Fruit fly (Drosophila melanogaster) whole organism, embryonic: ENCODE data around the gene CG31792.

Source experiments
- ATbp ChIP-seq: fragments of 200-800 bp; sonication (Bioruptor generic); optimal IDR thresholded peaks from 2 replicates; lab custom pipeline; 2017; ENCODE audit warnings: missing biosample characterization, mild to moderate bottlenecking, missing genetic modification characterization, missing genetic modification reagents
- CG10431 ChIP-seq: fragments of 200-800 bp; sonication (Bioruptor generic); optimal IDR thresholded peaks from 3 replicates; lab custom pipeline; 2018; ENCODE audit warnings: missing biosample characterization, mild to moderate bottlenecking, missing genetic modification characterization
- CG12155 ChIP-seq: fragments of 200-800 bp; sonication (Bioruptor generic); optimal IDR thresholded peaks from 3 replicates; lab custom pipeline; 2016; ENCODE audit warnings: missing biosample characterization, missing genetic modification characterization
- CG12219 ChIP-seq: fragments of 200-800 bp; sonication (Bioruptor generic); optimal IDR thresholded peaks from 3 replicates; lab custom pipeline; 2018; ENCODE audit warnings: missing biosample characterization, mild to moderate bottlenecking, missing genetic modification characterization
- CG13775 ChIP-seq: fragments of 200-800 bp; sonication (Bioruptor generic); optimal IDR thresholded peaks from 3 replicates; lab custom pipeline; 2017; ENCODE audit warnings: missing biosample characterization, mild to moderate bottlenecking, missing genetic modification characterization
- CG16863 ChIP-seq: fragments of 200-800 bp; sonication (Bioruptor generic); optimal IDR thresholded peaks from 3 replicates; lab custom pipeline; 2016; ENCODE audit warnings: missing biosample characterization, missing genetic modification characterization
- CG17359 ChIP-seq: fragments of 200-800 bp; sonication (Bioruptor generic); optimal IDR thresholded peaks from 3 replicates; lab custom pipeline; 2018; ENCODE audit warnings: missing biosample characterization, mild to moderate bottlenecking, missing genetic modification characterization, moderate library complexity
- CG1792 ChIP-seq: fragments of 200-800 bp; sonication (Bioruptor generic); optimal IDR thresholded peaks from 2 replicates; lab custom pipeline; 2016; ENCODE audit warnings: missing biosample characterization, missing genetic modification characterization
- CG2116 ChIP-seq: fragments of 200-800 bp; sonication (Bioruptor generic); optimal IDR thresholded peaks from 3 replicates; lab custom pipeline; 2018; ENCODE audit warnings: missing biosample characterization, mild to moderate bottlenecking, missing genetic modification characterization
- CG2889 ChIP-seq: fragments of 200-800 bp; sonication (Bioruptor generic); IDR thresholded peaks from 3 replicates; pipeline ENCODE4 v1.3.6; 2022; ENCODE audit warnings: missing biosample characterization, missing genetic modification characterization
- CG31224 ChIP-seq: fragments of 200-800 bp; sonication (Bioruptor generic); IDR thresholded peaks from 2 replicates; pipeline ENCODE4 v1.3.6; 2022; ENCODE audit warnings: missing biosample characterization, missing genetic modification characterization
- CG3163 ChIP-seq: fragments of 200-800 bp; sonication (Bioruptor generic); optimal IDR thresholded peaks from 3 replicates; lab custom pipeline; 2016; ENCODE audit warnings: missing biosample characterization, missing genetic modification characterization
- CG32772 ChIP-seq: fragments of 200-800 bp; sonication (Bioruptor generic); IDR thresholded peaks from 2 replicates; pipeline ENCODE4 v1.3.6; 2022; ENCODE audit warnings: missing biosample characterization, missing genetic modification characterization
- CG33213 ChIP-seq: fragments of 200-800 bp; sonication (Bioruptor generic); optimal IDR thresholded peaks from 3 replicates; lab custom pipeline; 2016; ENCODE audit warnings: missing biosample characterization, missing genetic modification characterization
- CG4424 ChIP-seq: fragments of 200-800 bp; sonication (Bioruptor generic); optimal IDR thresholded peaks from 3 replicates; lab custom pipeline; 2016; ENCODE audit warnings: missing biosample characterization, missing genetic modification characterization
- CG6654 ChIP-seq: fragments of 200-800 bp; sonication (Bioruptor generic); optimal IDR thresholded peaks from 2 replicates; lab custom pipeline; 2017; ENCODE audit warnings: missing biosample characterization, mild to moderate bottlenecking, missing genetic modification characterization
- CG6765 ChIP-seq: fragments of 200-800 bp; sonication (Bioruptor generic); optimal IDR thresholded peaks from 3 replicates; lab custom pipeline; 2017; ENCODE audit warnings: missing biosample characterization, mild to moderate bottlenecking, missing genetic modification characterization
- CG8281 ChIP-seq: fragments of 200-800 bp; sonication (Bioruptor generic); optimal IDR thresholded peaks from 2 replicates; lab custom pipeline; 2018; ENCODE audit warnings: missing biosample characterization, mild to moderate bottlenecking, missing genetic modification characterization, moderate library complexity
- CG9609 ChIP-seq: fragments of 200-800 bp; sonication (Bioruptor generic); optimal IDR thresholded peaks from 3 replicates; lab custom pipeline; 2016; ENCODE audit warnings: missing biosample characterization, missing genetic modification characterization
- Chrac-16 ChIP-seq: fragments of 200-800 bp; sonication (Bioruptor generic); optimal IDR thresholded peaks from 3 replicates; lab custom pipeline; 2016; ENCODE audit warnings: missing biosample characterization, missing genetic modification characterization
- CrebB ChIP-seq: fragments of 200-800 bp; sonication (Bioruptor generic); optimal IDR thresholded peaks from 3 replicates; lab custom pipeline; 2018; ENCODE audit warnings: missing biosample characterization, mild to moderate bottlenecking, missing genetic modification characterization
- Doc3 ChIP-seq: fragments of 200-800 bp; sonication (Bioruptor generic); IDR thresholded peaks from 3 replicates; pipeline ENCODE4 v1.3.6; 2022; ENCODE audit warnings: missing biosample characterization, missing genetic modification characterization; ENCODE audit not compliant: partially characterized antibody
- ERR ChIP-seq: fragments of 200-800 bp; sonication (Bioruptor generic); optimal IDR thresholded peaks from 2 replicates; lab custom pipeline; 2016; ENCODE audit warnings: missing biosample characterization, missing genetic modification characterization
- Hmx ChIP-seq: fragments of 200-800 bp; sonication (Bioruptor generic); optimal IDR thresholded peaks from 2 replicates; lab custom pipeline; 2016; ENCODE audit warnings: missing biosample characterization, missing genetic modification characterization
- Hr39 ChIP-seq: fragments of >200 bp; optimal IDR thresholded peaks from 2 replicates; lab custom pipeline; 2017
- MTF-1 ChIP-seq: fragments of 200-800 bp; sonication (Bioruptor generic); optimal IDR thresholded peaks from 2 replicates; lab custom pipeline; 2018; ENCODE audit warnings: missing biosample characterization, mild to moderate bottlenecking, missing genetic modification characterization, borderline replicate concordance
- Pdp1 ChIP-seq, 2 experiments: fragments of 200-800 bp; sonication (Bioruptor generic); optimal IDR thresholded peaks; 3 replicates each; lab custom pipeline; 2016; ENCODE audit warnings: missing biosample characterization in 2 of 2, missing genetic modification characterization in 2 of 2, mild to moderate bottlenecking in 1 of 2, moderate library complexity in 1 of 2
- Sin3A ChIP-seq: fragments of >200 bp; optimal IDR thresholded peaks from 2 replicates; lab custom pipeline; 2018
- Sox100B ChIP-seq: fragments of 200-800 bp; sonication (Bioruptor generic); optimal IDR thresholded peaks from 3 replicates; lab custom pipeline; 2018; ENCODE audit warnings: missing biosample characterization, mild to moderate bottlenecking, missing genetic modification characterization
- ara ChIP-seq: fragments of 200-800 bp; sonication (Bioruptor generic); IDR thresholded peaks from 2 replicates; pipeline ENCODE4 v1.3.6; 2022; ENCODE audit warnings: missing biosample characterization, missing genetic modification characterization
- bowl ChIP-seq: fragments of 200-800 bp; sonication (Bioruptor generic); IDR thresholded peaks from 2 replicates; pipeline ENCODE4 v1.3.6; 2022; ENCODE audit warnings: missing biosample characterization, missing genetic modification characterization
- br ChIP-seq: fragments of >200 bp; optimal IDR thresholded peaks from 2 replicates; lab custom pipeline; 2017
- crp ChIP-seq, 2 experiments: fragments of 200-800 bp; sonication (Bioruptor generic); optimal IDR thresholded peaks; 2 replicates in 1 of 2; 3 replicates in 1 of 2; lab custom pipeline; 2017; ENCODE audit warnings: missing biosample characterization in 2 of 2, missing genetic modification characterization in 2 of 2, mild to moderate bottlenecking in 1 of 2, moderate library complexity in 1 of 2
- disco-r ChIP-seq: fragments of 200-800 bp; sonication (Bioruptor generic); optimal IDR thresholded peaks from 2 replicates; lab custom pipeline; 2016; ENCODE audit warnings: missing biosample characterization, missing genetic modification characterization
- dm ChIP-seq: fragments of 200-800 bp; sonication (Bioruptor generic); optimal IDR thresholded peaks from 3 replicates; lab custom pipeline; 2016; ENCODE audit warnings: missing biosample characterization, missing genetic modification characterization
- dmrt11E ChIP-seq: fragments of 200-800 bp; sonication (Bioruptor generic); optimal IDR thresholded peaks from 3 replicates; lab custom pipeline; 2018; ENCODE audit warnings: missing biosample characterization, mild to moderate bottlenecking, missing genetic modification characterization, moderate library complexity
- emc ChIP-seq: fragments of 200-800 bp; sonication (Bioruptor generic); optimal IDR thresholded peaks from 2 replicates; lab custom pipeline; 2016; ENCODE audit warnings: missing biosample characterization, missing genetic modification characterization
- fd64A ChIP-seq: fragments of 200-800 bp; sonication (Bioruptor generic); optimal IDR thresholded peaks from 3 replicates; lab custom pipeline; 2018; ENCODE audit warnings: missing biosample characterization, mild to moderate bottlenecking, missing genetic modification characterization
- ftz-f1 ChIP-seq: fragments of 200-800 bp; sonication (Bioruptor generic); optimal IDR thresholded peaks from 2 replicates; lab custom pipeline; 2016; ENCODE audit warnings: missing biosample characterization, missing genetic modification characterization
- ind ChIP-seq: fragments of 200-800 bp; sonication (Bioruptor generic); optimal IDR thresholded peaks from 3 replicates; lab custom pipeline; 2016; ENCODE audit warnings: missing biosample characterization, missing genetic modification characterization
- klu ChIP-seq: fragments of 200-800 bp; sonication (Bioruptor generic); IDR thresholded peaks from 2 replicates; pipeline ENCODE4 v1.3.6; 2022; ENCODE audit warnings: missing biosample characterization, missing genetic modification characterization
- lola ChIP-seq, 3 experiments: fragments of >200 bp in 2 of 3; fragments of 200-800 bp in 1 of 3; sonication (Bioruptor generic) in 1 of 3; optimal IDR thresholded peaks; 2 replicates each; lab custom pipeline; 2017 to 2019; ENCODE audit warnings: missing biosample characterization in 3 of 3, missing genetic modification characterization in 3 of 3, mild to moderate bottlenecking in 1 of 3, moderate library complexity in 1 of 3
- luna ChIP-seq: fragments of 200-800 bp; sonication (Bioruptor generic); optimal IDR thresholded peaks from 2 replicates; lab custom pipeline; 2016; ENCODE audit warnings: missing biosample characterization, missing genetic modification characterization
- pfk ChIP-seq: fragments of 200-800 bp; sonication (Bioruptor generic); optimal IDR thresholded peaks from 2 replicates; lab custom pipeline; 2018; ENCODE audit warnings: missing biosample characterization, mild to moderate bottlenecking, missing genetic modification characterization, moderate library complexity
- pum ChIP-seq: fragments of 200-800 bp; sonication (Bioruptor generic); optimal IDR thresholded peaks from 2 replicates; lab custom pipeline; 2016; ENCODE audit warnings: missing biosample characterization, missing genetic modification characterization
- sqz ChIP-seq: fragments of 200-800 bp; sonication (Bioruptor generic); optimal IDR thresholded peaks from 3 replicates; lab custom pipeline; 2018; ENCODE audit warnings: missing biosample characterization, mild to moderate bottlenecking, missing genetic modification characterization
- ssp ChIP-seq: fragments of 200-800 bp; sonication (Bioruptor generic); IDR thresholded peaks from 2 replicates; pipeline ENCODE4 v1.3.6; 2022; ENCODE audit warnings: missing biosample characterization, missing genetic modification characterization
- tap ChIP-seq: fragments of 200-800 bp; optimal IDR thresholded peaks from 3 replicates; lab custom pipeline; 2019; ENCODE audit warnings: missing biosample characterization, mild to moderate bottlenecking, missing genetic modification characterization, moderate library complexity
- toy ChIP-seq: fragments of 200-800 bp; sonication (Bioruptor generic); IDR thresholded peaks from 2 replicates; pipeline ENCODE4 v1.3.6; 2022; ENCODE audit warnings: missing biosample characterization, missing genetic modification characterization
- trh ChIP-seq: fragments of 200-800 bp; sonication (Bioruptor generic); optimal IDR thresholded peaks from 2 replicates; lab custom pipeline; 2016; ENCODE audit warnings: missing biosample characterization, missing genetic modification characterization
- tup ChIP-seq: fragments of 200-800 bp; sonication (Bioruptor generic); optimal IDR thresholded peaks from 2 replicates; lab custom pipeline; 2016; ENCODE audit warnings: missing biosample characterization, mild to moderate bottlenecking, missing genetic modification characterization, moderate library complexity
- unpg ChIP-seq: fragments of 200-800 bp; sonication (Bioruptor generic); optimal IDR thresholded peaks from 3 replicates; lab custom pipeline; 2018; ENCODE audit warnings: missing biosample characterization, mild to moderate bottlenecking, missing genetic modification characterization, moderate library complexity

CG31792 gene

DNA sequence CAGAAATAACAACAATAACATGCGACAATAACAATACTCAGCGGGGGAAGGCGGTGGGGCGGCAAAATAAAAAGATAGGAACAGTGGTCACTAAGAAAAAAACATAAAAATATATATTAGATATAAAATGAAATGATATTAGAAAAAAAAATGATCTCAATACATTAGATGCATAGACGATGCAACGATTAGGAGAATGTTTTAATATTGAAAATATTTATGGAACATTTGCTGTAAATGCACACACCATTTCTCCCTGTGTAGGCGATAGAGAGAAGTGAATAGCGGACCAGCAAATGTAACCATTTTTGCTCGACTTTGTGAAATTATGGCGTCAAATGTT, 31.1 kb upstream of the CG31792 start (continued):
- TF ChIP-seq CG6654 (GFP tag; lab: Kevin White, UChicago): peak; percentile 30
- no peak for TF ChIP-seq CG16863 (GFP tag; lab: Kevin White, UChicago)
- TF ChIP-seq crp (GFP tag; optimal IDR thresholded peaks at IDR 0.05; lab: Kevin White, UChicago): no peak
- no peak for TF ChIP-seq CG1792 (GFP tag; lab: Kevin White, UChicago)
- TF ChIP-seq CG31224 (GFP tag; lab: Robert Waterston, UW): peak; percentile 92
- TF ChIP-seq disco-r (GFP tag; lab: Kevin White, UChicago): peak; percentile 0
- TF ChIP-seq sqz (GFP tag; lab: Kevin White, UChicago): peak; percentile 8
- peak; percentile 80 for TF ChIP-seq klu (GFP tag; lab: Robert Waterston, UW)
- TF ChIP-seq Pdp1 (GFP tag; optimal IDR thresholded peaks at IDR 0.05; lab: Kevin White, UChicago): peak; percentile 21 to 61
- TF ChIP-seq tup (GFP tag; lab: Kevin White, UChicago): no peak
- TF ChIP-seq ara (GFP tag; lab: Robert Waterston, UW): peak; percentile 71
- peak; percentile 20 for TF ChIP-seq pum
- TF ChIP-seq CG9609: peak; percentile 15
- no peak for TF ChIP-seq luna (GFP tag; lab: Kevin White, UChicago)
- no peak for TF ChIP-seq Doc3 (GFP tag; lab: Robert Waterston, UW)
- TF ChIP-seq Sin3A: no peak
- no peak for TF ChIP-seq ERR (GFP tag; lab: Kevin White, UChicago)
- no peak for TF ChIP-seq emc (GFP tag; lab: Kevin White, UChicago)
- TF ChIP-seq toy: peak; percentile 86
- peak; percentile 78 for TF ChIP-seq CG17359
- TF ChIP-seq CG8281 (tag; lab: Kevin White, UChicago): peak; percentile 57
- peak; percentile 73 for TF ChIP-seq tap (tag; lab: Kevin White, UChicago)
- no peak for TF ChIP-seq dm (GFP tag; lab: Kevin White, UChicago)
- no peak for TF ChIP-seq Hmx
- TF ChIP-seq ssp (GFP tag; lab: Robert Waterston, UW): peak; percentile 80
- peak; percentile 55 for TF ChIP-seq CG13775
- no peak for TF ChIP-seq br
- peak in 1 of 3 experiments; percentile 6 for TF ChIP-seq lola (GFP tag; optimal IDR thresholded peaks at IDR 0.05; lab: Kevin White, UChicago)
- TF ChIP-seq CG3163 (GFP tag; lab: Kevin White, UChicago): no peak
- peak; percentile 79; the same call in 1 of the 2 replicates for TF ChIP-seq bowl (GFP tag; lab: Robert Waterston, UW)
- TF ChIP-seq CG4424 (GFP tag; lab: Kevin White, UChicago): peak; percentile 69
- peak; percentile 55 for TF ChIP-seq Chrac-16 (GFP tag; lab: Kevin White, UChicago)
- TF ChIP-seq CG32772 (GFP tag; lab: Robert Waterston, UW): peak; percentile 87
- TF ChIP-seq CG12219 (GFP tag; lab: Kevin White, UChicago): peak; percentile 37
- TF ChIP-seq CG2889: peak; percentile 92
- no peak for TF ChIP-seq CG10431 (GFP tag; lab: Kevin White, UChicago)
- peak; percentile 42 for TF ChIP-seq CG33213 (GFP tag; lab: Kevin White, UChicago)
- TF ChIP-seq CG6765: peak; percentile 80
- no peak for TF ChIP-seq Hr39 (lab: Kevin White, UChicago)
- TF ChIP-seq dmrt11E (tag; lab: Kevin White, UChicago): peak; percentile 60
- peak; percentile 59 for TF ChIP-seq CG12155 (GFP tag; lab: Kevin White, UChicago)
- TF ChIP-seq unpg (GFP tag; lab: Kevin White, UChicago): peak; percentile 79
- TF ChIP-seq CrebB: peak; percentile 29
- TF ChIP-seq MTF-1 (GFP tag; lab: Kevin White, UChicago): peak; percentile 61
- peak; percentile 27 for TF ChIP-seq ATbp (GFP tag; lab: Kevin White, UChicago)
- no peak for TF ChIP-seq pfk (GFP tag; lab: Kevin White, UChicago)
- TF ChIP-seq ind: peak; percentile 86
- no peak for TF ChIP-seq trh (GFP tag; lab: Kevin White, UChicago)
- no peak for TF ChIP-seq CG2116 (GFP tag; lab: Kevin White, UChicago)
- TF ChIP-seq ftz-f1 (GFP tag; lab: Kevin White, UChicago): peak; percentile 94
- TF ChIP-seq Sox100B (GFP tag; lab: Kevin White, UChicago): peak; percentile 16
- TF ChIP-seq fd64A: no peak
